Fruit fly (Drosophila melanogaster) whole organism, embryonic: ENCODE data around the gene Ldsdh1.
A peak's percentile ranks its signal among the peaks of the same experiment; 100 is the strongest.

Experiments used
- Aef1 ChIP-seq: fragments of 200-800 bp; sonication (Bioruptor generic); IDR thresholded peaks from 3 replicates; pipeline ENCODE4 v1.3.6; 2022; ENCODE audit warnings: missing biosample characterization, missing genetic modification characterization
- CG11398 ChIP-seq: fragments of 200-800 bp; sonication (Bioruptor generic); optimal IDR thresholded peaks from 2 replicates; lab custom pipeline; 2016; ENCODE audit warnings: missing biosample characterization, missing genetic modification characterization
- CG11696 ChIP-seq: fragments of 200-800 bp; sonication (Bioruptor generic); IDR thresholded peaks from 2 replicates; pipeline ENCODE4 v1.3.6; 2022; ENCODE audit warnings: missing biosample characterization, missing genetic modification characterization
- CG11723 ChIP-seq: fragments of 200-800 bp; sonication (Bioruptor generic); optimal IDR thresholded peaks from 2 replicates; lab custom pipeline; 2017; ENCODE audit warnings: missing biosample characterization, mild to moderate bottlenecking, missing genetic modification characterization
- CG12236 ChIP-seq: fragments of 200-800 bp; sonication (Bioruptor generic); optimal IDR thresholded peaks from 2 replicates; lab custom pipeline; 2016; ENCODE audit warnings: missing biosample characterization, missing genetic modification characterization
- CG12769 ChIP-seq: fragments of 200-800 bp; sonication (Bioruptor generic); optimal IDR thresholded peaks from 2 replicates; lab custom pipeline; 2019; ENCODE audit warnings: missing biosample characterization, mild to moderate bottlenecking, missing genetic modification characterization, moderate library complexity
- CG14710 ChIP-seq: fragments of 200-800 bp; sonication (Bioruptor generic); optimal IDR thresholded peaks from 3 replicates; lab custom pipeline; 2019; ENCODE audit warnings: missing biosample characterization, mild to moderate bottlenecking, missing genetic modification characterization, moderate library complexity
- CG14860 ChIP-seq: fragments of 200-800 bp; sonication (Bioruptor generic); IDR thresholded peaks from 3 replicates; pipeline ENCODE4 v1.3.6; 2022; ENCODE audit warnings: missing biosample characterization, missing genetic modification characterization; ENCODE audit not compliant: partially characterized antibody
- CG15601 ChIP-seq: fragments of 200-800 bp; sonication (Bioruptor generic); optimal IDR thresholded peaks from 3 replicates; lab custom pipeline; 2019; ENCODE audit warnings: missing biosample characterization, mild to moderate bottlenecking, missing genetic modification characterization, moderate library complexity
- CG17612 ChIP-seq: fragments of 200-800 bp; sonication (Bioruptor generic); IDR thresholded peaks from 2 replicates; pipeline ENCODE4 v1.3.6; 2022; ENCODE audit warnings: missing biosample characterization, missing genetic modification characterization
- CG17829 ChIP-seq: fragments of 200-800 bp; optimal IDR thresholded peaks from 2 replicates; lab custom pipeline; 2019; ENCODE audit warnings: missing biosample characterization, mild to moderate bottlenecking, missing genetic modification characterization, moderate library complexity
- CG30403 ChIP-seq: fragments of 200-800 bp; sonication (Bioruptor generic); optimal IDR thresholded peaks from 3 replicates; lab custom pipeline; 2016; ENCODE audit warnings: missing biosample characterization, missing genetic modification characterization
- CG3281 ChIP-seq: fragments of 200-800 bp; sonication (Bioruptor generic); optimal IDR thresholded peaks from 3 replicates; lab custom pipeline; 2017; ENCODE audit warnings: missing biosample characterization, mild to moderate bottlenecking, missing genetic modification characterization
- CG3995 ChIP-seq: fragments of 200-800 bp; sonication (Bioruptor generic); optimal IDR thresholded peaks from 3 replicates; lab custom pipeline; 2016; ENCODE audit warnings: missing biosample characterization, missing genetic modification characterization
- CG4854 ChIP-seq: fragments of 200-800 bp; sonication (Bioruptor generic); optimal IDR thresholded peaks from 2 replicates; lab custom pipeline; 2016; ENCODE audit warnings: missing biosample characterization, missing genetic modification characterization, inconsistent platforms
- CG7357 ChIP-seq: fragments of 200-800 bp; sonication (Bioruptor generic); IDR thresholded peaks from 3 replicates; pipeline ENCODE4 v1.3.6; 2022; ENCODE audit warnings: missing biosample characterization, missing genetic modification characterization
- CG7928 ChIP-seq: fragments of 200-800 bp; sonication (Bioruptor generic); optimal IDR thresholded peaks from 2 replicates; lab custom pipeline; 2017; ENCODE audit warnings: missing biosample characterization, mild to moderate bottlenecking, missing genetic modification characterization
- CG8388 ChIP-seq: fragments of 200-800 bp; sonication (Bioruptor generic); optimal IDR thresholded peaks from 2 replicates; lab custom pipeline; 2019; ENCODE audit warnings: missing biosample characterization, mild to moderate bottlenecking, missing genetic modification characterization, moderate library complexity
- D19A ChIP-seq: fragments of 200-800 bp; optimal IDR thresholded peaks from 3 replicates; lab custom pipeline; 2019; ENCODE audit warnings: missing biosample characterization, mild to moderate bottlenecking, missing genetic modification characterization, moderate library complexity
- Dad ChIP-seq: fragments of 200-800 bp; sonication (Bioruptor generic); optimal IDR thresholded peaks from 3 replicates; lab custom pipeline; 2016; ENCODE audit warnings: missing biosample characterization, missing genetic modification characterization
- Dek ChIP-seq: fragments of 200-800 bp; sonication (Bioruptor generic); optimal IDR thresholded peaks from 3 replicates; lab custom pipeline; 2019; ENCODE audit warnings: missing biosample characterization, mild to moderate bottlenecking, missing genetic modification characterization, moderate library complexity
- Doc3 ChIP-seq: fragments of 200-800 bp; sonication (Bioruptor generic); IDR thresholded peaks from 3 replicates; pipeline ENCODE4 v1.3.6; 2022; ENCODE audit warnings: missing biosample characterization, missing genetic modification characterization; ENCODE audit not compliant: partially characterized antibody
- Hmx ChIP-seq: fragments of 200-800 bp; sonication (Bioruptor generic); optimal IDR thresholded peaks from 2 replicates; lab custom pipeline; 2016; ENCODE audit warnings: missing biosample characterization, missing genetic modification characterization
- Hr3 ChIP-seq: fragments of 200-800 bp; sonication (Bioruptor generic); optimal IDR thresholded peaks from 3 replicates; lab custom pipeline; 2016; ENCODE audit warnings: missing biosample characterization, missing genetic modification characterization
- Hr78 ChIP-seq, 2 experiments: fragments of 200-800 bp in 1 of 2; fragments of >200 bp in 1 of 2; sonication (Bioruptor generic) in 1 of 2; optimal IDR thresholded peaks; 2 replicates each; lab custom pipeline; 2017 to 2019; ENCODE audit warnings: missing biosample characterization in 2 of 2, missing genetic modification characterization in 2 of 2, mild to moderate bottlenecking in 1 of 2, moderate library complexity in 1 of 2
- MESR4 ChIP-seq: fragments of 200-800 bp; sonication (Bioruptor generic); optimal IDR thresholded peaks from 2 replicates; lab custom pipeline; 2018; ENCODE audit warnings: missing biosample characterization, mild to moderate bottlenecking, missing genetic modification characterization, moderate library complexity
- Med ChIP-seq: fragments of 200-800 bp; sonication (Bioruptor generic); peaks from one replicate; lab custom pipeline; 2016; ENCODE audit warnings: missing biosample characterization, missing genetic modification characterization, mild to moderate bottlenecking, inconsistent platforms, moderate library complexity
- NC2β ChIP-seq: fragments of 200-800 bp; sonication (Bioruptor generic); optimal IDR thresholded peaks from 2 replicates; lab custom pipeline; 2016; ENCODE audit warnings: missing biosample characterization, missing genetic modification characterization
- Side ChIP-seq: fragments of 200-800 bp; sonication (Bioruptor generic); optimal IDR thresholded peaks from 2 replicates; lab custom pipeline; 2016; ENCODE audit warnings: missing biosample characterization, missing genetic modification characterization
- Vsx1 ChIP-seq: fragments of 200-800 bp; sonication (Bioruptor generic); optimal IDR thresholded peaks from 2 replicates; lab custom pipeline; 2017; ENCODE audit warnings: missing biosample characterization, mild to moderate bottlenecking, missing genetic modification characterization, missing genetic modification reagents
- btn ChIP-seq: fragments of 200-800 bp; sonication (Bioruptor generic); optimal IDR thresholded peaks from 2 replicates; lab custom pipeline; 2016; ENCODE audit warnings: missing biosample characterization, missing genetic modification characterization
- chinmo ChIP-seq: fragments of 200-800 bp; sonication (Bioruptor generic); IDR thresholded peaks from 4 replicates; pipeline ENCODE4 v1.3.6; 2022; ENCODE audit warnings: missing biosample characterization, missing genetic modification characterization; ENCODE audit not compliant: partially characterized antibody
- chm ChIP-seq: fragments of 200-800 bp; sonication (Bioruptor generic); IDR thresholded peaks from 2 replicates; pipeline ENCODE4 v1.3.6; 2022; ENCODE audit warnings: missing biosample characterization, missing genetic modification characterization
- corto ChIP-seq: fragments of 200-800 bp; sonication (Bioruptor generic); optimal IDR thresholded peaks from 2 replicates; lab custom pipeline; 2016; ENCODE audit warnings: missing biosample characterization, mild to moderate bottlenecking, missing genetic modification characterization, moderate library complexity
- crol ChIP-seq: fragments of 200-800 bp; sonication (Bioruptor generic); IDR thresholded peaks from 2 replicates; pipeline ENCODE4 v1.3.6; 2022; ENCODE audit warnings: missing biosample characterization, missing genetic modification characterization
- crp ChIP-seq, 2 experiments: fragments of 200-800 bp; sonication (Bioruptor generic); optimal IDR thresholded peaks; 2 replicates in 1 of 2; 3 replicates in 1 of 2; lab custom pipeline; 2017; ENCODE audit warnings: missing biosample characterization in 2 of 2, missing genetic modification characterization in 2 of 2, mild to moderate bottlenecking in 1 of 2, moderate library complexity in 1 of 2
- danr ChIP-seq: fragments of 200-800 bp; sonication (Bioruptor generic); IDR thresholded peaks from 2 replicates; pipeline ENCODE4 v1.3.6; 2022; ENCODE audit warnings: missing biosample characterization, missing genetic modification characterization
- eve ChIP-seq, 2 experiments: fragments of >200 bp; optimal IDR thresholded peaks; 2 replicates each; lab custom pipeline; 2017; ENCODE audit warnings: missing biosample characterization in 2 of 2, missing genetic modification characterization in 2 of 2
- exex ChIP-seq: fragments of 200-800 bp; sonication (Bioruptor generic); optimal IDR thresholded peaks from 4 replicates; lab custom pipeline; 2018; ENCODE audit warnings: missing biosample characterization, mild to moderate bottlenecking, missing genetic modification characterization, moderate library complexity
- grn ChIP-seq: fragments of 200-800 bp; sonication (Bioruptor generic); optimal IDR thresholded peaks from 3 replicates; lab custom pipeline; 2017; ENCODE audit warnings: missing biosample characterization, missing genetic modification characterization
- hbn ChIP-seq: fragments of 200-800 bp; sonication (Bioruptor generic); IDR thresholded peaks from 2 replicates; pipeline ENCODE4 v1.3.6; 2022; ENCODE audit warnings: missing biosample characterization, missing genetic modification characterization; ENCODE audit not compliant: partially characterized antibody
- lbe ChIP-seq: fragments of 200-800 bp; sonication (Bioruptor generic); optimal IDR thresholded peaks from 2 replicates; lab custom pipeline; 2016; ENCODE audit warnings: missing biosample characterization, mild to moderate bottlenecking, missing genetic modification characterization
- otp ChIP-seq: fragments of 200-800 bp; sonication (Bioruptor generic); IDR thresholded peaks from 3 replicates; pipeline ENCODE4, ENCODE4 v1.3.6; 2022; ENCODE audit warnings: missing biosample characterization, missing genetic modification characterization
- pho ChIP-seq: fragments of 200-800 bp; sonication (Bioruptor generic); optimal IDR thresholded peaks from 2 replicates; lab custom pipeline; 2016; ENCODE audit warnings: missing biosample characterization, missing genetic modification characterization
- prd ChIP-seq, 3 experiments: fragments of >200 bp in 2 of 3; fragments of 200-800 bp in 1 of 3; sonication (Bioruptor generic) in 1 of 3; optimal IDR thresholded peaks in 2 of 3; IDR thresholded peaks in 1 of 3; 2 replicates in 2 of 3; 3 replicates in 1 of 3; pipeline versions ENCODE4 v1.3.6 to Lab custom; 2017 to 2022; ENCODE audit warnings: missing biosample characterization in 1 of 3, missing genetic modification characterization in 1 of 3
- sens-2 ChIP-seq: fragments of 200-800 bp; sonication (Bioruptor generic); IDR thresholded peaks from 2 replicates; pipeline ENCODE4 v1.3.6; 2022; ENCODE audit warnings: missing biosample characterization, missing genetic modification characterization
- sob ChIP-seq: fragments of 200-800 bp; sonication (Bioruptor generic); IDR thresholded peaks from 2 replicates; pipeline ENCODE4 v1.3.6; 2022; ENCODE audit warnings: missing biosample characterization, missing genetic modification characterization
- tgo ChIP-seq: fragments of 200-800 bp; sonication (Bioruptor generic); IDR thresholded peaks from 3 replicates; pipeline ENCODE4 v1.3.6; 2022; ENCODE audit warnings: missing biosample characterization, missing genetic modification characterization
- zf30C ChIP-seq: fragments of 200-800 bp; sonication (Bioruptor generic); optimal IDR thresholded peaks from 3 replicates; lab custom pipeline; 2018; ENCODE audit warnings: missing biosample characterization, mild to moderate bottlenecking, missing genetic modification characterization

Gene Ldsdh1

DNA sequence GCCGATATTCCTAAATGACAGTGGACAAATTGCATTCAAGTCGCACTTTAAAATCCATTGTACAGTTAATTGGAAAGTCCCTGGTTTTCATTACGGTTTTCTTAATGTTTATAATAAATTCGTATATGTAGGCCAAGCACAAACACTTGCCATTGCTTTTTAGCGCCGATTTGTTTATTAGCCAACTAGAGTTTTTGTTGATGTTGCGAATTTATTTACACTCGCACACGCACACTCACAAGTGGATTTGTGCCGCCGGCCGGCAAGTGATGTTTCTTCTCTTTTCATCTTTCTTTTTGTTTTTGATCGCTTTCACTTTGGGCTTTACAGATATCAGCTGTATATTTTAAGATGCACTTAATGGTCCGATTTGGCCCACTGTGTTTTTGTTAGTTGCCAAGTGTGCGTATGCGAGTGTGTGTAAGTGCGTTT is 24.1 kb downstream of the Ldsdh1 start (continued):
- TF ChIP-seq Doc3 (GFP tag; lab: Robert Waterston, UW) (no peak), CG11723 (GFP tag; lab: Kevin White, UChicago) (peak; percentile 45), Dad (GFP tag; lab: Kevin White, UChicago) (peak; percentile 40), Med (GFP tag; lab: Kevin White, UChicago) (peak; percentile 92), CG7357 (GFP tag; lab: Robert Waterston, UW) (peak; percentile 57; the same call in 1 of the 3 replicates), CG17829 (peak; percentile 65), tgo (peak; percentile 49; the same call in 2 of the 3 replicates), btn (GFP tag; lab: Kevin White, UChicago) (no peak), prd (optimal IDR thresholded peaks at IDR 0.05; lab: Kevin White, UChicago) (no peak), prd (GFP tag; IDR thresholded peaks at IDR 0.05; lab: Robert Waterston, UW) (peak; percentile 72), pho (GFP tag; lab: Kevin White, UChicago) (peak; percentile 78), Side (GFP tag; lab: Kevin White, UChicago) (peak; percentile 81), CG7928 (GFP tag; lab: Kevin White, UChicago) (no peak), eve (GFP tag; optimal IDR thresholded peaks at IDR 0.05; lab: Kevin White, UChicago) (peak in 1 of 2 experiments; percentile 85), hbn (no peak), otp (GFP tag; lab: Robert Waterston, UW) (no peak), grn (GFP tag; lab: Kevin White, UChicago) (no peak), CG17612 (no peak), MESR4 (GFP tag; lab: Kevin White, UChicago) (no peak), CG4854 (GFP tag; lab: Kevin White, UChicago) (peak; percentile 35), Aef1 (GFP tag; lab: Robert Waterston, UW) (peak; percentile 30; the same call in 2 of the 3 replicates), danr (GFP tag; lab: Robert Waterston, UW) (0 out of 2 replicates have a peak, but pooled peaks have one; percentile 6), Vsx1 (GFP tag; lab: Kevin White, UChicago) (peak; percentile 49), Hr78 (GFP tag; optimal IDR thresholded peaks at IDR 0.05; lab: Kevin White, UChicago) (no peak), sens-2 (GFP tag; lab: Robert Waterston, UW) (no peak), lbe (GFP tag; lab: Kevin White, UChicago) (no peak), exex (tag; lab: Kevin White, UChicago) (no peak), Hr3 (GFP tag; lab: Kevin White, UChicago) (peak; percentile 64), CG12769 (tag; lab: Kevin White, UChicago) (no peak), CG11696 (GFP tag; lab: Robert Waterston, UW) (no peak), CG3281 (GFP tag; lab: Kevin White, UChicago) (peak; percentile 81), D19A (peak; percentile 58), CG12236 (GFP tag; lab: Kevin White, UChicago) (peak; percentile 65), Dek (tag; lab: Kevin White, UChicago) (peak; percentile 66), Hmx (GFP tag; lab: Kevin White, UChicago) (peak; percentile 54), crol (no peak), CG14860 (GFP tag; lab: Robert Waterston, UW) (no peak), chinmo (no peak), CG8388 (peak; percentile 50), CG14710 (peak; percentile 64), NC2β (peak; percentile 6), CG15601 (tag; lab: Kevin White, UChicago) (peak; percentile 43), CG3995 (GFP tag; lab: Kevin White, UChicago) (peak; percentile 9), chm (GFP tag; lab: Robert Waterston, UW) (peak; percentile 43; the same call in 1 of the 2 replicates), sob (GFP tag; lab: Robert Waterston, UW) (peak; percentile 53), crp (GFP tag; optimal IDR thresholded peaks at IDR 0.05; lab: Kevin White, UChicago) (peak in 1 of 2 experiments; percentile 53), CG30403 (GFP tag; lab: Kevin White, UChicago) (peak; percentile 84), corto (no peak), CG11398 (peak; percentile 45), zf30C (GFP tag; lab: Kevin White, UChicago) (no peak)
